Worm (Caenorhabditis elegans): Measurements from ENCODE around the gene osm-1.

- TF ChIP-seq snpc-4 (tag; optimal IDR thresholded peaks at IDR 0.05) (no peak), lin-11 (tag; optimal IDR thresholded peaks at IDR 0.05) (no peak)
Observed at ce11 chrX:16490753-16491152, 49.7 kb upstream of the osm-1 start.
